Fruit fly (Drosophila melanogaster) Kc167 (cell line): ENCODE data around the gene MetRS-m.

Source experiments
- Myc ChIP-seq: fragments of >200 bp; optimal IDR thresholded peaks from 2 replicates; lab custom pipeline; 2017; ENCODE audit warnings: missing external identifiers
- Sin3A ChIP-seq: fragments of >200 bp; optimal IDR thresholded peaks from 2 replicates; lab custom pipeline; 2018; ENCODE audit warnings: missing external identifiers
- h ChIP-seq: fragments of >200 bp; optimal IDR thresholded peaks from 3 replicates; lab custom pipeline; 2018; ENCODE audit warnings: missing external identifiers
- insv ChIP-seq: fragments of >200 bp; optimal IDR thresholded peaks from 3 replicates; lab custom pipeline; 2018; ENCODE audit warnings: missing external identifiers
- psq ChIP-seq: fragments of >200 bp; optimal IDR thresholded peaks from 2 replicates; lab custom pipeline; 2017; ENCODE audit warnings: missing external identifiers
- ttk ChIP-seq: sonication (Bioruptor generic); optimal IDR thresholded peaks from 2 replicates; lab custom pipeline; 2017; ENCODE audit warnings: missing external identifiers

MetRS-m gene

dm6 chr3R:14292307-14292711 lies 32.5 kb upstream of the MetRS-m start:
- TF ChIP-seq insv (no peak), ttk (no peak), h (lab: Kevin White, UChicago) (no peak), Sin3A (lab: Kevin White, UChicago) (no peak), psq (lab: Kevin White, UChicago) (no peak), Myc (lab: Kevin White, UChicago) (no peak)

- TF ChIP-seq ttk = no peak
- no peak for TF ChIP-seq Myc (lab: Kevin White, UChicago)
- no peak for TF ChIP-seq h (lab: Kevin White, UChicago)
- no peak for TF ChIP-seq psq (lab: Kevin White, UChicago)
- no peak for TF ChIP-seq Sin3A (lab: Kevin White, UChicago)
- TF ChIP-seq insv = no peak
Observed at dm6 chr3R:14291431-14291830, 31.6 kb upstream of the MetRS-m start.

- TF ChIP-seq psq (lab: Kevin White, UChicago) (no peak), ttk (no peak), insv (no peak), Myc (lab: Kevin White, UChicago) (no peak), h (lab: Kevin White, UChicago) (no peak), Sin3A (lab: Kevin White, UChicago) (no peak)
Observed at dm6 chr3R:14289958-14290835, 30.4 kb upstream of the MetRS-m start.

- TF ChIP-seq psq (lab: Kevin White, UChicago) (no peak), Sin3A (lab: Kevin White, UChicago) (no peak), insv (no peak), h (lab: Kevin White, UChicago) (no peak), ttk (no peak), Myc (lab: Kevin White, UChicago) (no peak)
Observed at dm6 chr3R:14288669-14289383, 29.0 kb upstream of the MetRS-m start, which contains the start of gene red. TSS of gene red (plus strand) at chr3R:14289071.

- no peak for TF ChIP-seq Sin3A (lab: Kevin White, UChicago)
- no peak for TF ChIP-seq h (lab: Kevin White, UChicago)
- no peak for TF ChIP-seq Myc (lab: Kevin White, UChicago)
- no peak for TF ChIP-seq ttk
- TF ChIP-seq psq (lab: Kevin White, UChicago) = no peak
- TF ChIP-seq insv = no peak
Observed at dm6 chr3R:14287980-14288379, 28.2 kb upstream of the MetRS-m start.

dm6 chr3R:14286320-14287190 lies 26.8 kb upstream of the MetRS-m start, which contains the start of gene trx:
TSS of gene trx (minus strand) at chr3R:14286903.
- TF ChIP-seq Myc (lab: Kevin White, UChicago) (no peak), Sin3A (lab: Kevin White, UChicago) (no peak), ttk (no peak), insv (no peak), psq (lab: Kevin White, UChicago) (no peak), h (lab: Kevin White, UChicago) (no peak)

dm6 chr3R:14285059-14285953 lies 25.5 kb upstream of the MetRS-m start:
- no peak for TF ChIP-seq ttk
- TF ChIP-seq insv = no peak
- TF ChIP-seq Sin3A (lab: Kevin White, UChicago) = no peak
- no peak for TF ChIP-seq psq (lab: Kevin White, UChicago)
- TF ChIP-seq Myc (lab: Kevin White, UChicago) = no peak
- no peak for TF ChIP-seq h (lab: Kevin White, UChicago)

- TF ChIP-seq psq (lab: Kevin White, UChicago) = no peak
- TF ChIP-seq h (lab: Kevin White, UChicago) = no peak
- TF ChIP-seq Myc (lab: Kevin White, UChicago) = no peak
Observed at dm6 chr3R:14284422-14284760, 24.6 kb upstream of the MetRS-m start.

- TF ChIP-seq h (lab: Kevin White, UChicago) (no peak), psq (lab: Kevin White, UChicago) (no peak), Sin3A (lab: Kevin White, UChicago) (no peak), insv (no peak), ttk (no peak), Myc (lab: Kevin White, UChicago) (no peak)
Observed at dm6 chr3R:14283754-14284421, 24.1 kb upstream of the MetRS-m start.

dm6 chr3R:14283042-14283626 lies 23.3 kb upstream of the MetRS-m start:
- TF ChIP-seq Myc (lab: Kevin White, UChicago) (no peak), Sin3A (lab: Kevin White, UChicago) (no peak), ttk (no peak), psq (lab: Kevin White, UChicago) (no peak), insv (no peak), h (lab: Kevin White, UChicago) (no peak)
